Fruit fly (Drosophila melanogaster): ENCODE measurements around the gene scf.

Gene scf

DNA sequence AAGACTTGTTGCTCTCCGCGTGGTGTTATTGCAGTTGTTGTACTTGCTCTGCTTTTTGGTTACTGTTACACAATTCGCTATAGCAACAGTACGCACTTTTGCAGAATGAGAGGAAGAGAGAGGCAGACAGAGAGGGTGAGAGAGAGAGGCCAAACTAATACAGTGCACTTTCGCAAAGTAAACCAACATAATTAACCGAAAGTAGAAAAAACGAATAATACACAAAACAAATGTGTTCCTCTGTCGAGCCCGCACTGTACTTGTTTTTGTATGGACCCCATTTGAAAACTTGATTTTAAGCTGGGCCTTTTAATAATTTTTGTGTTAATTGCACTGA lies 36.9 kb downstream of the scf start (continued):
- TF ChIP-seq al (GFP tag; IDR thresholded peaks at IDR 0.05) (peak; percentile 61), bigmax (GFP tag; optimal IDR thresholded peaks at IDR 0.05) (no peak), chinmo (GFP tag; IDR thresholded peaks at IDR 0.05; ENCODE audit: partially characterized antibody) (peak; percentile 66; the same call in 1 of the 4 replicates), peb (GFP tag; IDR thresholded peaks at IDR 0.05) (no peak), CG17328 (GFP tag; IDR thresholded peaks at IDR 0.05) (0 out of 2 replicates have a peak, but pooled peaks have one; percentile 53), sens-2 (GFP tag; IDR thresholded peaks at IDR 0.05) (no peak), CG10366 (GFP tag; IDR thresholded peaks at IDR 0.05) (peak; percentile 74), Doc2 (GFP tag; IDR thresholded peaks at IDR 0.05) (no peak), ewg (GFP tag; optimal IDR thresholded peaks at IDR 0.05) (no peak), vnd (GFP tag; IDR thresholded peaks at IDR 0.05; ENCODE audit: partially characterized antibody) (no peak), Awh (GFP tag; IDR thresholded peaks at IDR 0.05) (0 out of 2 replicates have a peak, but pooled peaks have one; percentile 30), salm (tag; optimal IDR thresholded peaks at IDR 0.05) (no peak), CG31224 (GFP tag; IDR thresholded peaks at IDR 0.05) (peak; percentile 54), mam (GFP tag; optimal IDR thresholded peaks at IDR 0.05) (peak; percentile 56), CG10654 (GFP tag; optimal IDR thresholded peaks at IDR 0.05) (no peak), CG7987 (GFP tag; optimal IDR thresholded peaks at IDR 0.05) (no peak), CG18011 (GFP tag; optimal IDR thresholded peaks at IDR 0.05) (peak; percentile 36), Gsc (GFP tag; IDR thresholded peaks at IDR 0.05) (no peak), CG31388 (GFP tag; optimal IDR thresholded peaks at IDR 0.05) (no peak), chm (GFP tag; IDR thresholded peaks at IDR 0.05) (no peak; the same call in 1 of the 2 replicates), sob (GFP tag; IDR thresholded peaks at IDR 0.05) (peak; percentile 72), repo (GFP tag; optimal IDR thresholded peaks at IDR 0.05) (no peak), psq (GFP tag; optimal IDR thresholded peaks at IDR 0.05) (no peak), wor (GFP tag; IDR thresholded peaks at IDR 0.05) (no peak), luna (GFP tag; optimal IDR thresholded peaks at IDR 0.05) (no peak), gcm2 (GFP tag; optimal IDR thresholded peaks at IDR 0.05) (no peak), CG13287 (GFP tag; IDR thresholded peaks at IDR 0.05; ENCODE audit: partially characterized antibody) (no peak), NC2β (GFP tag; optimal IDR thresholded peaks at IDR 0.05) (no peak), chn (GFP tag; optimal IDR thresholded peaks at IDR 0.05) (no peak), dpn (GFP tag; optimal IDR thresholded peaks at IDR 0.05) (peak; percentile 28 to 44), CG10274 (GFP tag; optimal IDR thresholded peaks at IDR 0.05) (no peak), Optix (GFP tag; IDR thresholded peaks at IDR 0.05) (no peak), ERR (GFP tag; optimal IDR thresholded peaks at IDR 0.05) (no peak), CG1647 (GFP tag; optimal IDR thresholded peaks at IDR 0.05) (peak; percentile 49), CG6765 (GFP tag; optimal IDR thresholded peaks at IDR 0.05) (no peak), Dad (GFP tag; optimal IDR thresholded peaks at IDR 0.05) (no peak), CTCF (GFP tag; optimal IDR thresholded peaks at IDR 0.05) (no peak), fu2 (GFP tag; optimal IDR thresholded peaks at IDR 0.05) (peak; percentile 5), h (optimal IDR thresholded peaks at IDR 0.05) (no peak), Dref (GFP tag; IDR thresholded peaks at IDR 0.05) (no peak), Fer2 (tag; optimal IDR thresholded peaks at IDR 0.05) (no peak), CG11560 (tag; IDR thresholded peaks at IDR 0.05) (no peak), CG3847 (GFP tag; IDR thresholded peaks at IDR 0.05) (no peak), CG13894 (tag; optimal IDR thresholded peaks at IDR 0.05) (peak; percentile 19), CG7271 (tag; optimal IDR thresholded peaks at IDR 0.05) (no peak), kay (GFP tag; optimal IDR thresholded peaks at IDR 0.05) (peak; percentile 42), CG17568 (GFP tag; optimal IDR thresholded peaks at IDR 0.05) (no peak), bab2 (GFP tag; optimal IDR thresholded peaks at IDR 0.05) (peak; percentile 40), CG6683 (GFP tag; optimal IDR thresholded peaks at IDR 0.05) (no peak), Hmr (GFP tag; optimal IDR thresholded peaks at IDR 0.05) (peak; percentile 67), Stat92E (GFP tag; optimal IDR thresholded peaks at IDR 0.05) (no peak), emc (GFP tag; optimal IDR thresholded peaks at IDR 0.05) (no peak), HLH4C (GFP tag; IDR thresholded peaks at IDR 0.05; ENCODE audit: partially characterized antibody) (no peak)
